Worm (Caenorhabditis elegans) whole organism, L3 larva: Measurements from ENCODE around the gene F36A4.4.

Experiments used
- aly-2 ChIP-seq: fragments of 150-350 bp; optimal IDR thresholded peaks from 2 replicates; lab custom pipeline; 2014; ENCODE audit warnings: missing biosample characterization, missing genetic modification characterization
- elt-1 ChIP-seq: fragments of 150-350 bp; optimal IDR thresholded peaks from 2 replicates; lab custom pipeline; 2014; ENCODE audit warnings: missing biosample characterization, missing genetic modification characterization
- mdl-1 ChIP-seq: fragments of 150-350 bp; optimal IDR thresholded peaks from 2 replicates; lab custom pipeline; 2014; ENCODE audit warnings: missing biosample characterization, missing genetic modification characterization
- nhr-25 ChIP-seq: sonication (generic microtip); optimal IDR thresholded peaks from 2 replicates; lab custom pipeline; 2017; ENCODE audit warnings: missing biosample characterization, missing genetic modification characterization

DNA sequence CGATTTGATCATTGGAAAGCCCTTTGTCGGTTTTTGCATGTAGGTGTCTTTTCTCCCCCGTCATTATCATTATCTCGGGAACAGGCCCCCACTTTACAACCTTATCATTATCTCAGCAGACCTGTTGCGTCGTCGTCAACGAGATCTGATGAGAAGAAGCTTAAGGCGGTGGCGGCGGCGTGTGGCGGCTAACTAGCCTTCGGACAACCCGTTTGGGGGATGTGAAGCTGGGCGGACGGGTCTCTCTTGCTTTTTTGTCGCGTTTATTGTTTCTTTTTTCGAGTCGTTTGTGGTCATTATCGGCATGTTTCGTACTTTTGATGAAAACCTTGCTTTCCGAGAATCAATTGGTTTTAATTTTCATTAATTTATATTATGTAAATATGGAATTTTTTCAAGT, 32.6 kb downstream of the F36A4.4 start:
- TF ChIP-seq elt-1 (no peak), mdl-1 (tag; lab: Kevin White, UChicago) (no peak), nhr-25 (tag; lab: Kevin White, UChicago) (peak; percentile 54), aly-2 (tag; lab: Kevin White, UChicago) (no peak)
